Fruit fly (Drosophila melanogaster) whole organism, adult: Measurements from ENCODE around the gene Naa40.

Experiments used
- CG11617 ChIP-seq: fragments of 200-800 bp; sonication (Bioruptor generic); optimal IDR thresholded peaks from 2 replicates; lab custom pipeline; 2017; ENCODE audit warnings: mild to moderate bottlenecking, missing biosample characterization, missing genetic modification reagents, missing genetic modification characterization
- CG12768 ChIP-seq: fragments of 200-800 bp; sonication (Bioruptor generic); optimal IDR thresholded peaks from 2 replicates; lab custom pipeline; 2017; ENCODE audit warnings: missing biosample characterization, missing genetic modification characterization, mild to moderate bottlenecking, moderate library complexity, missing genetic modification reagents
- CG14711 ChIP-seq: fragments of 200-800 bp; sonication (Bioruptor generic); optimal IDR thresholded peaks from 2 replicates; lab custom pipeline; 2018; ENCODE audit warnings: missing biosample characterization, mild to moderate bottlenecking, missing genetic modification characterization, moderate library complexity
- CG1620 ChIP-seq: fragments of 200-800 bp; sonication (Bioruptor generic); optimal IDR thresholded peaks from 2 replicates; lab custom pipeline; 2016; ENCODE audit warnings: missing biosample characterization, missing genetic modification characterization
- CG33017 ChIP-seq: fragments of 200-800 bp; sonication (Bioruptor generic); optimal IDR thresholded peaks from 2 replicates; lab custom pipeline; 2018; ENCODE audit warnings: missing biosample characterization, mild to moderate bottlenecking, missing genetic modification characterization, moderate library complexity
- CG5204 ChIP-seq: fragments of 200-800 bp; sonication (Bioruptor generic); optimal IDR thresholded peaks from 2 replicates; lab custom pipeline; 2016; ENCODE audit warnings: missing biosample characterization, missing genetic modification characterization
- CG7045 ChIP-seq: fragments of 200-800 bp; sonication (Bioruptor generic); optimal IDR thresholded peaks from 2 replicates; lab custom pipeline; 2017; ENCODE audit warnings: missing biosample characterization, mild to moderate bottlenecking, missing genetic modification characterization
- CG7101 ChIP-seq: fragments of 200-800 bp; sonication (Bioruptor generic); optimal IDR thresholded peaks from 2 replicates; lab custom pipeline; 2018; ENCODE audit warnings: missing biosample characterization, mild to moderate bottlenecking, missing genetic modification characterization, moderate library complexity
- Clk ChIP-seq: fragments of 200-800 bp; sonication (Bioruptor generic); optimal IDR thresholded peaks from 2 replicates; lab custom pipeline; 2017; ENCODE audit warnings: missing biosample characterization, missing genetic modification characterization
- Crg-1 ChIP-seq: fragments of 200-800 bp; sonication (Bioruptor generic); optimal IDR thresholded peaks from 2 replicates; lab custom pipeline; 2016; ENCODE audit warnings: missing biosample characterization, missing genetic modification characterization
- Hr96 ChIP-seq: fragments of 200-800 bp; sonication (Bioruptor generic); optimal IDR thresholded peaks from 2 replicates; lab custom pipeline; 2016; ENCODE audit warnings: missing biosample characterization, missing genetic modification characterization
- Mnt ChIP-seq: fragments of 200-800 bp; sonication (Bioruptor generic); optimal IDR thresholded peaks from 2 replicates; lab custom pipeline; 2016; ENCODE audit warnings: missing biosample characterization, mild to moderate bottlenecking, missing genetic modification characterization
- bab1 ChIP-seq: fragments of 200-800 bp; sonication (Bioruptor generic); optimal IDR thresholded peaks from 3 replicates; lab custom pipeline; 2019; ENCODE audit warnings: missing biosample characterization, mild to moderate bottlenecking, missing genetic modification characterization, moderate library complexity
- cic ChIP-seq: fragments of 200-800 bp; sonication (Bioruptor generic); optimal IDR thresholded peaks from 2 replicates; lab custom pipeline; 2017; ENCODE audit warnings: missing biosample characterization, mild to moderate bottlenecking, missing genetic modification characterization, moderate library complexity
- cnc ChIP-seq, 2 experiments: fragments of >200 bp; optimal IDR thresholded peaks; 2 replicates each; lab custom pipeline; 2017
- kay ChIP-seq: fragments of 200-800 bp; sonication (Bioruptor generic); peaks from one replicate; lab custom pipeline; 2016; ENCODE audit warnings: missing biosample characterization, missing genetic modification characterization, borderline replicate concordance
- ovo ChIP-seq: fragments of 200-800 bp; sonication (Bioruptor generic); optimal IDR thresholded peaks from 2 replicates; lab custom pipeline; 2016; ENCODE audit warnings: missing biosample characterization, missing genetic modification characterization
- pad ChIP-seq: fragments of 200-800 bp; sonication (Bioruptor generic); optimal IDR thresholded peaks from 3 replicates; lab custom pipeline; 2017; ENCODE audit warnings: missing biosample characterization, missing genetic modification characterization, mild to moderate bottlenecking, moderate library complexity, missing genetic modification reagents
- tj ChIP-seq: fragments of 200-800 bp; sonication (Bioruptor generic); optimal IDR thresholded peaks from 3 replicates; lab custom pipeline; 2017; ENCODE audit warnings: missing biosample characterization, mild to moderate bottlenecking, missing genetic modification characterization, moderate library complexity
- toe ChIP-seq: fragments of 200-800 bp; sonication (Bioruptor generic); optimal IDR thresholded peaks from 2 replicates; lab custom pipeline; 2016; ENCODE audit warnings: missing biosample characterization, missing genetic modification characterization

Naa40 gene

dm6 chr3R:29755248-29755647 lies 30.5 kb upstream of the Naa40 start:
- no peak for TF ChIP-seq CG33017 (tag; lab: Kevin White, UChicago)
- TF ChIP-seq bab1 (GFP tag; lab: Kevin White, UChicago): no peak
- TF ChIP-seq cnc (optimal IDR thresholded peaks at IDR 0.05; lab: Kevin White, UChicago): no peak
- TF ChIP-seq CG7045 (GFP tag; lab: Kevin White, UChicago): no peak
- TF ChIP-seq toe (GFP tag; lab: Kevin White, UChicago): no peak
- TF ChIP-seq Crg-1 (GFP tag; lab: Kevin White, UChicago): no peak

- TF ChIP-seq toe (GFP tag; lab: Kevin White, UChicago) (no peak), Mnt (GFP tag; lab: Kevin White, UChicago) (no peak), pad (GFP tag; lab: Kevin White, UChicago) (no peak), cic (GFP tag; lab: Kevin White, UChicago) (no peak), Hr96 (no peak), ovo (GFP tag; lab: Kevin White, UChicago) (no peak), bab1 (GFP tag; lab: Kevin White, UChicago) (no peak), kay (GFP tag; lab: Kevin White, UChicago) (no peak), CG14711 (tag; lab: Kevin White, UChicago) (no peak), CG5204 (GFP tag; lab: Kevin White, UChicago) (no peak), tj (GFP tag; lab: Kevin White, UChicago) (no peak), CG1620 (GFP tag; lab: Kevin White, UChicago) (no peak), CG11617 (GFP tag; lab: Kevin White, UChicago) (no peak), CG7045 (GFP tag; lab: Kevin White, UChicago) (no peak), Clk (no peak), CG12768 (GFP tag; lab: Kevin White, UChicago) (no peak)
These were observed 24.7 kb upstream of the Naa40 start for dm6 chr3R:29749304-29750066.

dm6 chr3R:29748591-29749303 lies 24.0 kb upstream of the Naa40 start, which contains the start of the genes ATPsyngamma and yata:
Gene ATPsyngamma (minus strand): TSS chr3R:29749163.
Gene yata (plus strand): TSS chr3R:29749219.
- no peak for TF ChIP-seq Clk
- TF ChIP-seq CG14711 (tag; lab: Kevin White, UChicago): peak; percentile 82
- TF ChIP-seq CG7045 (GFP tag; lab: Kevin White, UChicago): peak; percentile 28
- peak; percentile 91 for TF ChIP-seq tj (GFP tag; lab: Kevin White, UChicago)
- peak; percentile 52 for TF ChIP-seq Mnt (GFP tag; lab: Kevin White, UChicago)
- TF ChIP-seq pad (GFP tag; lab: Kevin White, UChicago): peak; percentile 35
- TF ChIP-seq CG7101: peak; percentile 64
- peak; percentile 57 for TF ChIP-seq ovo (GFP tag; lab: Kevin White, UChicago)
- TF ChIP-seq bab1 (GFP tag; lab: Kevin White, UChicago): peak; percentile 22
- TF ChIP-seq cnc (optimal IDR thresholded peaks at IDR 0.05; lab: Kevin White, UChicago): no peak
- peak; percentile 55 for TF ChIP-seq CG11617 (GFP tag; lab: Kevin White, UChicago)

- peak; percentile 92 for TF ChIP-seq CG11617 (GFP tag; lab: Kevin White, UChicago)
- TF ChIP-seq CG1620 (GFP tag; lab: Kevin White, UChicago): peak; percentile 91
- no peak for TF ChIP-seq kay (GFP tag; lab: Kevin White, UChicago)
- peak; percentile 99 for TF ChIP-seq CG7101
- no peak for TF ChIP-seq CG5204 (GFP tag; lab: Kevin White, UChicago)
- peak; percentile 85 for TF ChIP-seq Mnt (GFP tag; lab: Kevin White, UChicago)
- TF ChIP-seq Hr96: no peak
- peak; percentile 93 for TF ChIP-seq CG14711 (tag; lab: Kevin White, UChicago)
- peak; percentile 97 for TF ChIP-seq CG7045 (GFP tag; lab: Kevin White, UChicago)
- TF ChIP-seq tj (GFP tag; lab: Kevin White, UChicago): peak; percentile 67
- peak; percentile 96 for TF ChIP-seq CG33017 (tag; lab: Kevin White, UChicago)
- no peak for TF ChIP-seq ovo (GFP tag; lab: Kevin White, UChicago)
- TF ChIP-seq Crg-1 (GFP tag; lab: Kevin White, UChicago): peak; percentile 96
- no peak for TF ChIP-seq toe (GFP tag; lab: Kevin White, UChicago)
- TF ChIP-seq bab1 (GFP tag; lab: Kevin White, UChicago): peak; percentile 92
- TF ChIP-seq pad (GFP tag; lab: Kevin White, UChicago): peak; percentile 87
- peak; percentile 97 for TF ChIP-seq CG12768 (GFP tag; lab: Kevin White, UChicago)
- TF ChIP-seq Clk: peak; percentile 55
- TF ChIP-seq cnc (optimal IDR thresholded peaks at IDR 0.05; lab: Kevin White, UChicago): no peak
- peak; percentile 80 for TF ChIP-seq cic (GFP tag; lab: Kevin White, UChicago)
These were observed 20.3 kb upstream of the Naa40 start, which contains the start of the genes Wdr24 and IntS11 for dm6 chr3R:29745056-29745455. Gene Wdr24 (minus strand): TSS chr3R:29745092. Gene IntS11 (plus strand): TSS chr3R:29745337.

dm6 chr3R:29740078-29740477 lies 15.3 kb upstream of the Naa40 start:
- no peak for TF ChIP-seq CG14711 (tag; lab: Kevin White, UChicago)
- no peak for TF ChIP-seq cic (GFP tag; lab: Kevin White, UChicago)
- TF ChIP-seq CG5204 (GFP tag; lab: Kevin White, UChicago): no peak
- TF ChIP-seq CG1620 (GFP tag; lab: Kevin White, UChicago): no peak
- TF ChIP-seq ovo (GFP tag; lab: Kevin White, UChicago): no peak
- no peak for TF ChIP-seq CG33017 (tag; lab: Kevin White, UChicago)
- no peak for TF ChIP-seq toe (GFP tag; lab: Kevin White, UChicago)
- TF ChIP-seq pad (GFP tag; lab: Kevin White, UChicago): no peak
- TF ChIP-seq CG7045 (GFP tag; lab: Kevin White, UChicago): no peak
- TF ChIP-seq bab1 (GFP tag; lab: Kevin White, UChicago): no peak
- TF ChIP-seq kay (GFP tag; lab: Kevin White, UChicago): no peak
